Worm (Caenorhabditis elegans) whole organism, L3 larva: ENCODE measurements around the gene fbxb-55.

Source experiments
- aly-2 ChIP-seq: fragments of 150-350 bp; optimal IDR thresholded peaks from 2 replicates; lab custom pipeline; 2014; ENCODE audit warnings: missing biosample characterization, missing genetic modification characterization
- ama-1 ChIP-seq: fragments of 150-350 bp; optimal IDR thresholded peaks from 2 replicates; lab custom pipeline; 2018
- ceh-16 ChIP-seq: sonication (generic microtip); optimal IDR thresholded peaks from 2 replicates; lab custom pipeline; 2017; ENCODE audit warnings: missing biosample characterization, missing genetic modification characterization
- ceh-82 ChIP-seq: fragments of 150-350 bp; optimal IDR thresholded peaks from 2 replicates; lab custom pipeline; 2014; ENCODE audit warnings: missing biosample characterization, missing genetic modification characterization
- fkh-10 ChIP-seq: sonication (generic microtip); optimal IDR thresholded peaks from 2 replicates; lab custom pipeline; 2017; ENCODE audit warnings: missing biosample characterization, missing genetic modification reagents, missing genetic modification characterization
- mdl-1 ChIP-seq: fragments of 150-350 bp; optimal IDR thresholded peaks from 2 replicates; lab custom pipeline; 2014; ENCODE audit warnings: missing biosample characterization, missing genetic modification characterization
- nfya-1 ChIP-seq: sonication (generic microtip); optimal IDR thresholded peaks from 2 replicates; lab custom pipeline; 2017; ENCODE audit warnings: missing genetic modification characterization, mild to moderate bottlenecking, missing compliant biosample characterization, antibody characterized with exemption, moderate library complexity; ENCODE audit not compliant: insufficient read depth
- nhr-23 ChIP-seq: fragments of 150-350 bp; optimal IDR thresholded peaks from 2 replicates; lab custom pipeline; 2014; ENCODE audit warnings: missing biosample characterization, missing genetic modification reagents, missing genetic modification characterization
- nhr-67 ChIP-seq: fragments of 150-350 bp; optimal IDR thresholded peaks from 2 replicates; lab custom pipeline; 2014; ENCODE audit warnings: missing biosample characterization, missing genetic modification characterization
- pha-4 ChIP-seq: fragments of 150-350 bp; optimal IDR thresholded peaks from 2 replicates; lab custom pipeline; 2014; ENCODE audit warnings: missing biosample characterization, missing genetic modification reagents, missing genetic modification characterization
- pqm-1 ChIP-seq: fragments of 150-350 bp; optimal IDR thresholded peaks from 2 replicates; lab custom pipeline; 2017; ENCODE audit warnings: missing biosample characterization, missing genetic modification characterization, inconsistent platforms
- skn-1 ChIP-seq: fragments of 150-350 bp; optimal IDR thresholded peaks from 2 replicates; lab custom pipeline; 2014; ENCODE audit warnings: missing biosample characterization, missing genetic modification characterization

- TF ChIP-seq skn-1 (tag; lab: Kevin White, UChicago) (no peak), ama-1 (lab: Kevin White, UChicago) (no peak), fkh-10 (GFP tag; lab: Kevin White, UChicago) (no peak), pha-4 (tag; lab: Kevin White, UChicago) (no peak), ceh-16 (no peak), pqm-1 (tag; lab: Kevin White, UChicago) (no peak), aly-2 (no peak), nhr-23 (tag; lab: Kevin White, UChicago) (no peak), ceh-82 (tag; lab: Kevin White, UChicago) (no peak), mdl-1 (tag; lab: Kevin White, UChicago) (no peak), nfya-1 (no peak), nhr-67 (tag; lab: Kevin White, UChicago) (no peak)
These were observed 45.9 kb downstream of the fbxb-55 start, which contains the start of gene F49F1.15 for ce11 chrIV:4114526-4114925.
